Fruit fly (Drosophila melanogaster) whole organism, adult: ENCODE data around the gene Zn72D.

Source experiments
- CG11617 ChIP-seq: fragments of 200-800 bp; sonication (Bioruptor generic); optimal IDR thresholded peaks from 2 replicates; lab custom pipeline; 2017; ENCODE audit warnings: mild to moderate bottlenecking, missing biosample characterization, missing genetic modification reagents, missing genetic modification characterization
- CG12768 ChIP-seq: fragments of 200-800 bp; sonication (Bioruptor generic); optimal IDR thresholded peaks from 2 replicates; lab custom pipeline; 2017; ENCODE audit warnings: missing biosample characterization, missing genetic modification characterization, mild to moderate bottlenecking, moderate library complexity, missing genetic modification reagents
- CG1620 ChIP-seq: fragments of 200-800 bp; sonication (Bioruptor generic); optimal IDR thresholded peaks from 2 replicates; lab custom pipeline; 2016; ENCODE audit warnings: missing biosample characterization, missing genetic modification characterization
- CG33017 ChIP-seq: fragments of 200-800 bp; sonication (Bioruptor generic); optimal IDR thresholded peaks from 2 replicates; lab custom pipeline; 2018; ENCODE audit warnings: missing biosample characterization, mild to moderate bottlenecking, missing genetic modification characterization, moderate library complexity
- CG7101 ChIP-seq: fragments of 200-800 bp; sonication (Bioruptor generic); optimal IDR thresholded peaks from 2 replicates; lab custom pipeline; 2018; ENCODE audit warnings: missing biosample characterization, mild to moderate bottlenecking, missing genetic modification characterization, moderate library complexity
- Clk ChIP-seq: fragments of 200-800 bp; sonication (Bioruptor generic); optimal IDR thresholded peaks from 2 replicates; lab custom pipeline; 2017; ENCODE audit warnings: missing biosample characterization, missing genetic modification characterization
- Crg-1 ChIP-seq: fragments of 200-800 bp; sonication (Bioruptor generic); optimal IDR thresholded peaks from 2 replicates; lab custom pipeline; 2016; ENCODE audit warnings: missing biosample characterization, missing genetic modification characterization
- bab1 ChIP-seq: fragments of 200-800 bp; sonication (Bioruptor generic); optimal IDR thresholded peaks from 3 replicates; lab custom pipeline; 2019; ENCODE audit warnings: missing biosample characterization, mild to moderate bottlenecking, missing genetic modification characterization, moderate library complexity
- cic ChIP-seq: fragments of 200-800 bp; sonication (Bioruptor generic); optimal IDR thresholded peaks from 2 replicates; lab custom pipeline; 2017; ENCODE audit warnings: missing biosample characterization, mild to moderate bottlenecking, missing genetic modification characterization, moderate library complexity
- kay ChIP-seq: fragments of 200-800 bp; sonication (Bioruptor generic); peaks from one replicate; lab custom pipeline; 2016; ENCODE audit warnings: missing biosample characterization, missing genetic modification characterization, borderline replicate concordance
- ovo ChIP-seq: fragments of 200-800 bp; sonication (Bioruptor generic); optimal IDR thresholded peaks from 2 replicates; lab custom pipeline; 2016; ENCODE audit warnings: missing biosample characterization, missing genetic modification characterization
- pad ChIP-seq: fragments of 200-800 bp; sonication (Bioruptor generic); optimal IDR thresholded peaks from 3 replicates; lab custom pipeline; 2017; ENCODE audit warnings: missing biosample characterization, missing genetic modification characterization, mild to moderate bottlenecking, moderate library complexity, missing genetic modification reagents
- toe ChIP-seq: fragments of 200-800 bp; sonication (Bioruptor generic); optimal IDR thresholded peaks from 2 replicates; lab custom pipeline; 2016; ENCODE audit warnings: missing biosample characterization, missing genetic modification characterization

dm6 chr3L:16112069-16112820 lies at the start of gene Zn72D:
- no peak for TF ChIP-seq Crg-1 (GFP tag; lab: Kevin White, UChicago)
- TF ChIP-seq pad (GFP tag; lab: Kevin White, UChicago), result no peak
- no peak for TF ChIP-seq toe
- TF ChIP-seq Clk (GFP tag; lab: Kevin White, UChicago), result no peak
- TF ChIP-seq CG33017, result no peak
- TF ChIP-seq CG12768 (GFP tag; lab: Kevin White, UChicago), result peak; percentile 65
- no peak for TF ChIP-seq kay (GFP tag; lab: Kevin White, UChicago)
- TF ChIP-seq ovo (GFP tag; lab: Kevin White, UChicago), result peak; percentile 18
- TF ChIP-seq CG1620 (GFP tag; lab: Kevin White, UChicago), result no peak
- peak; percentile 35 for TF ChIP-seq bab1 (GFP tag; lab: Kevin White, UChicago)
- no peak for TF ChIP-seq CG7101 (tag; lab: Kevin White, UChicago)
- peak; percentile 29 for TF ChIP-seq CG11617 (GFP tag; lab: Kevin White, UChicago)
- TF ChIP-seq cic (GFP tag; lab: Kevin White, UChicago), result no peak
